Worm (Caenorhabditis elegans): Measurements from ENCODE around the gene ZK666.4.
"Not testable (repeated sequence)": the region's sequence is repeated elsewhere in the genome, so short reads cannot be mapped to it uniquely, and the experiment has no call there.

ZK666.4 gene

DNA sequence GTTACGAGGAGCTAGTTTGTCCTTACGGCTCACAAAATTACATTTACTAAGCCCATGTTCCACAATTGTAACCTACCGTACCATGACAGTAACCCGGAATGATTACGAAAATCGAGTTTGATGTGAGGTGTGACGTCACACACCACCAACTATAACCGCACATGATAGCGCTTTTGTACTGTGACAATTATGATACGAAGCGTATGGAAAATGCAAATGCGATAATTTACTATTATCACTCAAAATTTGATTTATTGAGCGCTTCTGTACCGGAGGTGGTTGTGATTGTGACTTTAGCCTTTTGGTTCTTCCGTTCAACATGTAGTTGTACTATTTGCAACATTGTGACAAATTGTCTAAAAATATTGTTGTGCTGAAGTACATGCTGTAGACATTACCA lies 8.6 kb downstream of the ZK666.4 start:
- TF ChIP-seq hpl-2 (GFP tag; optimal IDR thresholded peaks at IDR 0.05) (no peak), unc-62 (GFP tag; optimal IDR thresholded peaks at IDR 0.05) (no peak), elt-2 (tag; optimal IDR thresholded peaks at IDR 0.05) (peak; percentile 46), ceh-88 (GFP tag; IDR thresholded peaks at IDR 0.05) (no peak), nhr-28 (tag; optimal IDR thresholded peaks at IDR 0.05) (no peak), ets-5 (GFP tag; IDR thresholded peaks at IDR 0.05) (no peak), efl-1 (optimal IDR thresholded peaks at IDR 0.05) (no peak), efl-1 (GFP tag; optimal IDR thresholded peaks at IDR 0.05 in 1 of 2) (peak in 1 of 2 experiments; percentile 86), unc-86 (tag; optimal IDR thresholded peaks at IDR 0.05) (no peak)

ce11 chrII:10486738-10487137 lies 9.7 kb downstream of the ZK666.4 start, which contains the start of gene ZK666.15:
Gene ZK666.15 (plus strand): TSS chrII:10487038.
- TF ChIP-seq irx-1 (tag; optimal IDR thresholded peaks at IDR 0.05), result no peak
- no peak for TF ChIP-seq nhr-71 (tag; optimal IDR thresholded peaks at IDR 0.05)
- no peak for TF ChIP-seq mef-2 (tag; optimal IDR thresholded peaks at IDR 0.05)
- no peak for TF ChIP-seq zip-4 (GFP tag; optimal IDR thresholded peaks at IDR 0.05)
- TF ChIP-seq lin-13 (GFP tag; optimal IDR thresholded peaks at IDR 0.05), result no peak
- TF ChIP-seq tlp-1 (tag; optimal IDR thresholded peaks at IDR 0.05), result no peak
- no peak for TF ChIP-seq Y116A8C.19 (tag; optimal IDR thresholded peaks at IDR 0.05; ENCODE audit: borderline replicate concordance)
- TF ChIP-seq snu-23 (GFP tag; optimal IDR thresholded peaks at IDR 0.05), result no peak
- TF ChIP-seq sox-4 (tag; optimal IDR thresholded peaks at IDR 0.05), result no peak
- TF ChIP-seq ama-1 (optimal IDR thresholded peaks at IDR 0.05), result no peak
- no peak for TF ChIP-seq C34B4.2 (tag; optimal IDR thresholded peaks at IDR 0.05)
- TF ChIP-seq unc-86 (tag; optimal IDR thresholded peaks at IDR 0.05), result no peak
- TF ChIP-seq egl-27 (tag; optimal IDR thresholded peaks at IDR 0.05), result no peak
- no peak for TF ChIP-seq hlh-4 (tag; optimal IDR thresholded peaks at IDR 0.05)
- no peak for TF ChIP-seq jun-1 (tag; optimal IDR thresholded peaks at IDR 0.05)

- TF ChIP-seq nhr-71 (tag; optimal IDR thresholded peaks at IDR 0.05), result no peak
- TF ChIP-seq elt-2 (tag; optimal IDR thresholded peaks at IDR 0.05), result peak; percentile 13
Measured at ce11 chrII:10490329-10490728, 13.3 kb downstream of the ZK666.4 start, which contains the start of gene clec-61. Gene clec-61 (minus strand): TSS chrII:10490537.

ce11 chrII:10493034-10493433 lies 16.0 kb downstream of the ZK666.4 start, which contains the start of gene ZK666.8:
Gene ZK666.8 (minus strand): TSS chrII:10493134.
- not testable (repeated sequence) for TF ChIP-seq hlh-4 (tag; optimal IDR thresholded peaks at IDR 0.05); alr-1 (tag; optimal IDR thresholded peaks at IDR 0.05; ENCODE audit: borderline replicate concordance); pag-3 (tag; optimal IDR thresholded peaks at IDR 0.05; ENCODE audit: borderline replicate concordance, insufficient read depth)

DNA sequence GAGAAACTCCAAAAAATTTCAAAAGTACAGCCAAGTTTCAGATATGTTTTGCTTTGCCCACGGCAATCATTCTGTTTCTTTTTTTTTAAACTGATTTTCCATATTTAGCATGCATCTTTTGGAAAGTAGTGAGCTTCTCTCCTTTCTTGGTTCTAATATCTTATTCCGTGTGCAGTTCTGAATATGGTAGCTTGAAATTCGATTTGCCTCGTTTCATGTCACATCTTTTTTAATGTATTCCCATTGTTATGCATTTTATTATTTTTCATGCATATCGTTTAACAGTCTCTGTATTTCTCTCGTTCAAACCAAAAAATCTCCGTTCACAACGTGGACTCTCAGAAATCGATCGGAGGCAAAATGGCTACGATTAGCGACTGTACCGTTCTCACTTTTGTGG lies 17.4 kb downstream of the ZK666.4 start, which contains the start of gene ZK666.14:
Gene ZK666.14, plus strand, starts transcription at position 301 of the 400 bp plus-strand sequence.
- TF ChIP-seq Y116A8C.19 (tag; optimal IDR thresholded peaks at IDR 0.05; ENCODE audit: borderline replicate concordance) (no peak), xbp-1 (tag; optimal IDR thresholded peaks at IDR 0.05) (no peak), ceh-82 (tag; optimal IDR thresholded peaks at IDR 0.05) (no peak), zip-4 (GFP tag; optimal IDR thresholded peaks at IDR 0.05) (no peak), hlh-17 (GFP tag; optimal IDR thresholded peaks at IDR 0.05; ENCODE audit: borderline replicate concordance) (no peak), aly-2 (tag; optimal IDR thresholded peaks at IDR 0.05) (no peak), C16A3.4 (tag; optimal IDR thresholded peaks at IDR 0.05) (no peak), unc-86 (tag; optimal IDR thresholded peaks at IDR 0.05) (no peak), nhr-28 (tag; optimal IDR thresholded peaks at IDR 0.05) (no peak), skn-1 (tag; optimal IDR thresholded peaks at IDR 0.05) (no peak), ceh-90 (tag; optimal IDR thresholded peaks at IDR 0.05) (no peak), ceh-8 (GFP tag; optimal IDR thresholded peaks at IDR 0.05) (no peak), swsn-7 (tag; optimal IDR thresholded peaks at IDR 0.05) (no peak), irx-1 (tag; optimal IDR thresholded peaks at IDR 0.05) (no peak), egl-13 (tag; optimal IDR thresholded peaks at IDR 0.05) (no peak), zag-1 (tag; optimal IDR thresholded peaks at IDR 0.05) (no peak), pag-3 (tag; optimal IDR thresholded peaks at IDR 0.05; ENCODE audit: borderline replicate concordance, insufficient read depth) (no peak), F16B12.6 (tag; optimal IDR thresholded peaks at IDR 0.05) (no peak)
